Worm (Caenorhabditis elegans): ENCODE measurements around the gene nhr-27.

DNA sequence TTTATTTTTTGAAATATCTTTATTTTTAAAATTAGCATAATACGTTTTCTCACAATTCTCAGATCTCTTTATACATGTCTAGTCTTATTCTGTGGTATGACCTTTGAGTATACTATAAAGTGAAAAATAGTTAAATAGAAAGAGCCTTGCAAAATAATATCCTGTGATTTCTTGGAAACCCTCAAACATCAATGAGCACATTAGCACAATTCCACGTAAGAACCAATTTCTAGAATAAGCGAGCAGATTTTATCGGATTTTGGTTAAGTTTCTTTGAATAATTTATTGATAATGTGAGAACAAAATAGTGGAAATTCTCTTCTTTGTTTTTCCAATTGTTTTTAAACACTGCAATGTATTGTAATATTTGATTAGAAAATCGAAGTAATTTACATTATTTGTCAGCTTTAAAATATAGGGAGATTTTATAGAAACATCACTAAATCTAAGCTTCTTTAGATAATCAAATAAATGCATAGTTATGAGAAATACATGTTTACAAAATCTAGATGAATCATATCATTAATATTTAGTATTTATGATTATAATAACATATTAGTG, 139.1 kb downstream of the nhr-27 start:
- no peak for TF ChIP-seq ceh-82 (tag; optimal IDR thresholded peaks at IDR 0.05)
- TF ChIP-seq blmp-1 (tag; optimal IDR thresholded peaks at IDR 0.05; ENCODE audit: insufficient read depth): no peak
- no peak for TF ChIP-seq dmd-4 (tag; optimal IDR thresholded peaks at IDR 0.05)
- no peak for TF ChIP-seq nhr-237 (tag; optimal IDR thresholded peaks at IDR 0.05)

Data from whole organism, L2 larva.